Fruit fly (Drosophila melanogaster) whole organism, embryonic: ENCODE results near the gene mRRF1.

ENCODE experiments used
- CG10366 ChIP-seq: fragments of 200-800 bp; sonication (Bioruptor generic); IDR thresholded peaks from 2 replicates; pipeline ENCODE4 v1.3.6; 2022; ENCODE audit warnings: missing biosample characterization, missing genetic modification characterization
- CG10543 ChIP-seq: fragments of 200-800 bp; sonication (Bioruptor generic); optimal IDR thresholded peaks from 3 replicates; lab custom pipeline; 2017; ENCODE audit warnings: missing biosample characterization, mild to moderate bottlenecking, missing genetic modification characterization, moderate library complexity
- CG11696 ChIP-seq: fragments of 200-800 bp; sonication (Bioruptor generic); IDR thresholded peaks from 2 replicates; pipeline ENCODE4 v1.3.6; 2022; ENCODE audit warnings: missing biosample characterization, missing genetic modification characterization
- CG13624 ChIP-seq: fragments of 200-800 bp; sonication (Bioruptor generic); optimal IDR thresholded peaks from 2 replicates; lab custom pipeline; 2016; ENCODE audit warnings: missing biosample characterization, missing genetic modification characterization
- CG13775 ChIP-seq: fragments of 200-800 bp; sonication (Bioruptor generic); optimal IDR thresholded peaks from 3 replicates; lab custom pipeline; 2017; ENCODE audit warnings: missing biosample characterization, mild to moderate bottlenecking, missing genetic modification characterization
- CG15073 ChIP-seq: fragments of 200-800 bp; sonication (Bioruptor generic); optimal IDR thresholded peaks from 2 replicates; lab custom pipeline; 2016; ENCODE audit warnings: missing biosample characterization, missing genetic modification characterization
- CG15514 ChIP-seq: fragments of 200-800 bp; sonication (Bioruptor generic); optimal IDR thresholded peaks from 3 replicates; lab custom pipeline; 2017; ENCODE audit warnings: missing biosample characterization, missing genetic modification characterization, mild to moderate bottlenecking, moderate library complexity, missing genetic modification reagents
- CG2120 ChIP-seq: fragments of 200-800 bp; sonication (Bioruptor generic); optimal IDR thresholded peaks from 3 replicates; lab custom pipeline; 2016; ENCODE audit warnings: missing biosample characterization, missing genetic modification characterization
- CG3065 ChIP-seq: fragments of 200-800 bp; sonication (Bioruptor generic); optimal IDR thresholded peaks from 2 replicates; lab custom pipeline; 2016; ENCODE audit warnings: missing biosample characterization, missing genetic modification characterization
- CG3995 ChIP-seq: fragments of 200-800 bp; sonication (Bioruptor generic); optimal IDR thresholded peaks from 3 replicates; lab custom pipeline; 2016; ENCODE audit warnings: missing biosample characterization, missing genetic modification characterization
- CG5953 ChIP-seq: fragments of 200-800 bp; sonication (Bioruptor generic); IDR thresholded peaks from 2 replicates; pipeline ENCODE4 v1.3.6; 2022; ENCODE audit warnings: missing biosample characterization, missing genetic modification characterization
- CG7839 ChIP-seq: fragments of 200-800 bp; sonication (Bioruptor generic); optimal IDR thresholded peaks from 3 replicates; lab custom pipeline; 2018; ENCODE audit warnings: missing biosample characterization, mild to moderate bottlenecking, missing genetic modification characterization, moderate library complexity
- CG8388 ChIP-seq: fragments of 200-800 bp; sonication (Bioruptor generic); optimal IDR thresholded peaks from 2 replicates; lab custom pipeline; 2019; ENCODE audit warnings: missing biosample characterization, mild to moderate bottlenecking, missing genetic modification characterization, moderate library complexity
- CG8478 ChIP-seq: fragments of >200 bp; optimal IDR thresholded peaks from 2 replicates; lab custom pipeline; 2018
- D19A ChIP-seq: fragments of 200-800 bp; optimal IDR thresholded peaks from 3 replicates; lab custom pipeline; 2019; ENCODE audit warnings: missing biosample characterization, mild to moderate bottlenecking, missing genetic modification characterization, moderate library complexity
- D19B ChIP-seq: fragments of 200-800 bp; sonication (Bioruptor generic); optimal IDR thresholded peaks from 2 replicates; lab custom pipeline; 2017; ENCODE audit warnings: missing biosample characterization, mild to moderate bottlenecking, missing genetic modification characterization
- Fer1 ChIP-seq: fragments of 200-800 bp; sonication (Bioruptor generic); optimal IDR thresholded peaks from 2 replicates; lab custom pipeline; 2017; ENCODE audit warnings: missing biosample characterization, mild to moderate bottlenecking, missing genetic modification characterization
- Lim3 ChIP-seq: fragments of 200-800 bp; sonication (Bioruptor generic); IDR thresholded peaks from 2 replicates; pipeline ENCODE4 v1.3.6; 2022; ENCODE audit warnings: missing biosample characterization, missing genetic modification characterization
- MBD-R2 ChIP-seq: fragments of 200-800 bp; sonication (Bioruptor generic); IDR thresholded peaks from 2 replicates; pipeline ENCODE4 v1.3.6; 2022; ENCODE audit warnings: missing biosample characterization, missing genetic modification characterization
- MESR4 ChIP-seq: fragments of 200-800 bp; sonication (Bioruptor generic); optimal IDR thresholded peaks from 2 replicates; lab custom pipeline; 2018; ENCODE audit warnings: missing biosample characterization, mild to moderate bottlenecking, missing genetic modification characterization, moderate library complexity
- MTF-1 ChIP-seq: fragments of 200-800 bp; sonication (Bioruptor generic); optimal IDR thresholded peaks from 2 replicates; lab custom pipeline; 2018; ENCODE audit warnings: missing biosample characterization, mild to moderate bottlenecking, missing genetic modification characterization, borderline replicate concordance
- Med ChIP-seq: fragments of 200-800 bp; sonication (Bioruptor generic); peaks from one replicate; lab custom pipeline; 2016; ENCODE audit warnings: missing biosample characterization, missing genetic modification characterization, mild to moderate bottlenecking, inconsistent platforms, moderate library complexity
- NFAT ChIP-seq: fragments of 200-800 bp; sonication (Bioruptor generic); IDR thresholded peaks from 2 replicates; pipeline ENCODE4 v1.3.6; 2022; ENCODE audit warnings: missing biosample characterization, missing genetic modification characterization
- Opbp ChIP-seq: fragments of 200-800 bp; sonication (Bioruptor generic); IDR thresholded peaks from 3 replicates; pipeline ENCODE4 v1.3.6; 2022; ENCODE audit warnings: missing biosample characterization, missing genetic modification characterization; ENCODE audit not compliant: partially characterized antibody
- Optix ChIP-seq: fragments of 200-800 bp; sonication (Bioruptor generic); IDR thresholded peaks from 3 replicates; pipeline ENCODE4 v1.3.6; 2022; ENCODE audit warnings: missing biosample characterization, missing genetic modification characterization
- Rx ChIP-seq: fragments of 200-800 bp; sonication (Bioruptor generic); IDR thresholded peaks from 2 replicates; pipeline ENCODE4 v1.3.6; 2022; ENCODE audit warnings: missing biosample characterization, missing genetic modification characterization
- Sry-β ChIP-seq: fragments of 200-800 bp; sonication (Bioruptor generic); optimal IDR thresholded peaks from 2 replicates; lab custom pipeline; 2018; ENCODE audit warnings: missing biosample characterization, mild to moderate bottlenecking, missing genetic modification characterization, moderate library complexity
- Tbp ChIP-seq: fragments of >200 bp; optimal IDR thresholded peaks from 2 replicates; lab custom pipeline; 2018; ENCODE audit warnings: missing biosample characterization, missing genetic modification characterization
- Usf ChIP-seq: fragments of 200-800 bp; sonication (Bioruptor generic); optimal IDR thresholded peaks from 2 replicates; lab custom pipeline; 2017; ENCODE audit warnings: missing genotype, missing biosample characterization, missing genetic modification characterization
- al ChIP-seq: fragments of 200-800 bp; sonication (Bioruptor generic); IDR thresholded peaks from 2 replicates; pipeline ENCODE4 v1.3.6; 2022; ENCODE audit warnings: missing biosample characterization, missing genetic modification characterization
- br ChIP-seq: fragments of >200 bp; optimal IDR thresholded peaks from 2 replicates; lab custom pipeline; 2017
- caup ChIP-seq: fragments of 200-800 bp; sonication (Bioruptor generic); optimal IDR thresholded peaks from 3 replicates; lab custom pipeline; 2017; ENCODE audit warnings: missing biosample characterization, mild to moderate bottlenecking, missing genetic modification characterization, moderate library complexity; ENCODE audit not compliant: severe bottlenecking
- cwo ChIP-seq: fragments of 200-800 bp; sonication (Bioruptor generic); optimal IDR thresholded peaks from 3 replicates; lab custom pipeline; 2017; ENCODE audit warnings: missing biosample characterization, missing genetic modification characterization, mild to moderate bottlenecking, moderate library complexity, missing genetic modification reagents
- dati ChIP-seq: fragments of 200-800 bp; sonication (Bioruptor generic); IDR thresholded peaks from 2 replicates; pipeline ENCODE4 v1.3.6; 2022; ENCODE audit warnings: missing biosample characterization, missing genetic modification characterization
- dmrt11E ChIP-seq: fragments of 200-800 bp; sonication (Bioruptor generic); optimal IDR thresholded peaks from 3 replicates; lab custom pipeline; 2018; ENCODE audit warnings: missing biosample characterization, mild to moderate bottlenecking, missing genetic modification characterization, moderate library complexity
- fd102C ChIP-seq: fragments of 200-800 bp; sonication (Bioruptor generic); optimal IDR thresholded peaks from 2 replicates; lab custom pipeline; 2018; ENCODE audit warnings: missing biosample characterization, mild to moderate bottlenecking, missing genetic modification characterization, moderate library complexity
- fru ChIP-seq: fragments of >200 bp; optimal IDR thresholded peaks from 2 replicates; lab custom pipeline; 2017
- gem ChIP-seq: fragments of 200-800 bp; sonication (Bioruptor generic); optimal IDR thresholded peaks from 2 replicates; lab custom pipeline; 2019; ENCODE audit warnings: missing biosample characterization, mild to moderate bottlenecking, missing genetic modification characterization, moderate library complexity
- grau ChIP-seq: fragments of 200-800 bp; optimal IDR thresholded peaks from 3 replicates; lab custom pipeline; 2019; ENCODE audit warnings: missing biosample characterization, mild to moderate bottlenecking, missing genetic modification characterization, moderate library complexity
- gsb-n ChIP-seq: fragments of 200-800 bp; sonication (Bioruptor generic); optimal IDR thresholded peaks from 3 replicates; lab custom pipeline; 2018; ENCODE audit warnings: missing biosample characterization, mild to moderate bottlenecking, missing genetic modification characterization
- jigr1 ChIP-seq: fragments of 200-800 bp; sonication (Bioruptor generic); IDR thresholded peaks from 3 replicates; pipeline ENCODE4 v1.3.6; 2022; ENCODE audit warnings: missing biosample characterization, missing genetic modification characterization
- jumu ChIP-seq: fragments of 200-800 bp; sonication (Bioruptor generic); optimal IDR thresholded peaks from 3 replicates; lab custom pipeline; 2016; ENCODE audit warnings: missing biosample characterization, missing genetic modification characterization
- kay ChIP-seq: fragments of 200-800 bp; sonication (Bioruptor generic); optimal IDR thresholded peaks from 2 replicates; lab custom pipeline; 2016; ENCODE audit warnings: missing biosample characterization, missing genetic modification characterization
- lmd ChIP-seq: fragments of 200-800 bp; sonication (Bioruptor generic); IDR thresholded peaks from 2 replicates; pipeline ENCODE4 v1.3.6; 2022; ENCODE audit warnings: missing biosample characterization, missing genetic modification characterization
- luna ChIP-seq: fragments of 200-800 bp; sonication (Bioruptor generic); optimal IDR thresholded peaks from 2 replicates; lab custom pipeline; 2016; ENCODE audit warnings: missing biosample characterization, missing genetic modification characterization
- mirr ChIP-seq: fragments of 200-800 bp; sonication (Bioruptor generic); optimal IDR thresholded peaks from 3 replicates; lab custom pipeline; 2018; ENCODE audit warnings: missing biosample characterization, mild to moderate bottlenecking, missing genetic modification characterization
- nau ChIP-seq: fragments of 200-800 bp; sonication (Bioruptor generic); optimal IDR thresholded peaks from 3 replicates; lab custom pipeline; 2017; ENCODE audit warnings: missing biosample characterization, mild to moderate bottlenecking, missing genetic modification characterization, missing genetic modification reagents
- nom ChIP-seq: fragments of 200-800 bp; sonication (Bioruptor generic); optimal IDR thresholded peaks from 2 replicates; lab custom pipeline; 2017; ENCODE audit warnings: missing biosample characterization, missing genetic modification characterization, mild to moderate bottlenecking, moderate library complexity, missing genetic modification reagents
- scrt ChIP-seq: fragments of 200-800 bp; sonication (Bioruptor generic); optimal IDR thresholded peaks from 2 replicates; lab custom pipeline; 2018; ENCODE audit warnings: missing biosample characterization, mild to moderate bottlenecking, missing genetic modification characterization, moderate library complexity
- sens ChIP-seq: fragments of 200-800 bp; sonication (Bioruptor generic); peaks from one replicate; lab custom pipeline; 2016; ENCODE audit warnings: missing biosample characterization, missing genetic modification characterization
- sim ChIP-seq: fragments of 200-800 bp; sonication (Bioruptor generic); IDR thresholded peaks from 2 replicates; pipeline ENCODE4 v1.3.6; 2022; ENCODE audit warnings: missing biosample characterization, missing genetic modification characterization
- slbo ChIP-seq: fragments of 200-800 bp; sonication (Bioruptor generic); IDR thresholded peaks from 2 replicates; pipeline ENCODE4 v1.3.6; 2022; ENCODE audit warnings: missing biosample characterization, missing genetic modification characterization
- z ChIP-seq: fragments of 200-800 bp; sonication (Bioruptor generic); IDR thresholded peaks from 3 replicates; pipeline ENCODE4 v1.3.6; 2022; ENCODE audit warnings: missing biosample characterization, missing genetic modification characterization
- zfh2 ChIP-seq: fragments of 200-800 bp; sonication (Bioruptor generic); optimal IDR thresholded peaks from 2 replicates; lab custom pipeline; 2016; ENCODE audit warnings: missing biosample characterization, missing genetic modification characterization

The mRRF1 gene

dm6 chr3L:9339021-9339420, 25.1 kb upstream of the mRRF1 start (continued):
- TF ChIP-seq Tbp (GFP tag; lab: Kevin White, UChicago) (no peak), CG3995 (GFP tag; lab: Kevin White, UChicago) (no peak), slbo (GFP tag; lab: Robert Waterston, UW) (peak; percentile 43), mirr (GFP tag; lab: Kevin White, UChicago) (no peak), gsb-n (no peak), Sry-β (GFP tag; lab: Kevin White, UChicago) (no peak), D19B (GFP tag; lab: Kevin White, UChicago) (no peak), lmd (GFP tag; lab: Robert Waterston, UW) (no peak), Opbp (GFP tag; lab: Robert Waterston, UW) (no peak), sim (GFP tag; lab: Robert Waterston, UW) (no peak), CG8478 (no peak), MBD-R2 (GFP tag; lab: Robert Waterston, UW) (no peak), al (GFP tag; lab: Robert Waterston, UW) (no peak), kay (GFP tag; lab: Kevin White, UChicago) (no peak), CG3065 (GFP tag; lab: Kevin White, UChicago) (no peak), Lim3 (no peak), jigr1 (GFP tag; lab: Robert Waterston, UW) (no peak), CG5953 (no peak), sens (GFP tag; lab: Kevin White, UChicago) (peak; percentile 70), CG15073 (GFP tag; lab: Kevin White, UChicago) (no peak), CG13624 (no peak), NFAT (GFP tag; lab: Robert Waterston, UW) (no peak), Optix (GFP tag; lab: Robert Waterston, UW) (no peak), Rx (GFP tag; lab: Robert Waterston, UW) (no peak), zfh2 (GFP tag; lab: Kevin White, UChicago) (no peak), CG10366 (GFP tag; lab: Robert Waterston, UW) (no peak), CG15514 (GFP tag; lab: Kevin White, UChicago) (no peak), grau (tag; lab: Kevin White, UChicago) (peak; percentile 7), CG11696 (no peak), fru (no peak), dati (no peak), nau (GFP tag; lab: Kevin White, UChicago) (no peak), dmrt11E (tag; lab: Kevin White, UChicago) (no peak), CG8388 (GFP tag; lab: Kevin White, UChicago) (no peak), Med (GFP tag; lab: Kevin White, UChicago) (peak; percentile 79), CG10543 (GFP tag; lab: Kevin White, UChicago) (no peak), CG13775 (GFP tag; lab: Kevin White, UChicago) (no peak), luna (GFP tag; lab: Kevin White, UChicago) (no peak), fd102C (no peak), MESR4 (GFP tag; lab: Kevin White, UChicago) (no peak), caup (GFP tag; lab: Kevin White, UChicago) (no peak), Fer1 (GFP tag; lab: Kevin White, UChicago) (no peak), cwo (GFP tag; lab: Kevin White, UChicago) (no peak), CG7839 (tag; lab: Kevin White, UChicago) (peak; percentile 37), MTF-1 (no peak), z (GFP tag; lab: Robert Waterston, UW) (no peak), Usf (GFP tag; lab: Kevin White, UChicago) (no peak), scrt (GFP tag; lab: Kevin White, UChicago) (no peak), D19A (tag; lab: Kevin White, UChicago) (peak; percentile 21), gem (tag; lab: Kevin White, UChicago) (no peak), jumu (GFP tag; lab: Kevin White, UChicago) (no peak), CG2120 (GFP tag; lab: Kevin White, UChicago) (peak; percentile 21), br (lab: Kevin White, UChicago) (no peak), nom (GFP tag; lab: Kevin White, UChicago) (no peak)
